Fruit fly (Drosophila melanogaster): ENCODE results near the gene Cpr72Ea.

The Cpr72Ea gene

dm6 chr3L:16347914-16348313 lies 14.5 kb upstream of the Cpr72Ea start, which contains the start of gene mRpS34 (continued):
- no peak for TF ChIP-seq Nf-YB (GFP tag; optimal IDR thresholded peaks at IDR 0.05)
- peak; percentile 46 for TF ChIP-seq pzg (GFP tag; optimal IDR thresholded peaks at IDR 0.05)
- TF ChIP-seq CG15073 (GFP tag; optimal IDR thresholded peaks at IDR 0.05) = no peak
- TF ChIP-seq chinmo (GFP tag; IDR thresholded peaks at IDR 0.05; ENCODE audit: partially characterized antibody) = 0 out of 4 replicates have a peak, but pooled peaks have one; percentile 27
- TF ChIP-seq Med (GFP tag) = peak; percentile 39
- TF ChIP-seq Dll (GFP tag; IDR thresholded peaks at IDR 0.05; ENCODE audit: partially characterized antibody) = peak; percentile 53; the same call in 1 of the 4 replicates
- peak; percentile 66 for TF ChIP-seq E2f2 (GFP tag; IDR thresholded peaks at IDR 0.05)
- no peak for TF ChIP-seq CG17328 (GFP tag; IDR thresholded peaks at IDR 0.05)
- TF ChIP-seq bbx (GFP tag; IDR thresholded peaks at IDR 0.05; ENCODE audit: partially characterized antibody) = peak; percentile 19; the same call in 1 of the 2 replicates
- no peak for TF ChIP-seq chn (GFP tag; optimal IDR thresholded peaks at IDR 0.05)
- TF ChIP-seq CG9876 (GFP tag; optimal IDR thresholded peaks at IDR 0.05) = no peak
- peak; percentile 74 for TF ChIP-seq MBD-R2 (GFP tag; IDR thresholded peaks at IDR 0.05)
- no peak for TF ChIP-seq Hsf (GFP tag; optimal IDR thresholded peaks at IDR 0.05)

- TF ChIP-seq CG6791 (GFP tag; IDR thresholded peaks at IDR 0.05; ENCODE audit: partially characterized antibody) (0 out of 3 replicates have a peak, but pooled peaks have one; percentile 43), tap (tag; optimal IDR thresholded peaks at IDR 0.05) (no peak), Med (GFP tag) (peak; percentile 5), gcm (GFP tag; optimal IDR thresholded peaks at IDR 0.05) (no peak), CG7963 (GFP tag; IDR thresholded peaks at IDR 0.05; ENCODE audit: partially characterized antibody) (0 out of 3 replicates have a peak, but pooled peaks have one; percentile 8), CG15601 (tag; optimal IDR thresholded peaks at IDR 0.05) (no peak), CG17912 (GFP tag; optimal IDR thresholded peaks at IDR 0.05) (no peak), Bdp1 (GFP tag; optimal IDR thresholded peaks at IDR 0.05) (peak; percentile 95), Myb (GFP tag; optimal IDR thresholded peaks at IDR 0.05) (no peak), Xrp1 (GFP tag; IDR thresholded peaks at IDR 0.05) (no peak), CG5245 (GFP tag; optimal IDR thresholded peaks at IDR 0.05) (no peak)
Measured at dm6 chr3L:16349686-16350085, 12.7 kb upstream of the Cpr72Ea start.

- TF ChIP-seq cad (GFP tag; optimal IDR thresholded peaks at IDR 0.05) = no peak
- no peak for TF ChIP-seq Xbp1 (GFP tag; optimal IDR thresholded peaks at IDR 0.05)
- no peak for TF ChIP-seq CG32772 (GFP tag; IDR thresholded peaks at IDR 0.05)
- TF ChIP-seq croc (GFP tag; conservative IDR thresholded peaks at IDR 0.05) = no peak
- TF ChIP-seq Sin3A (optimal IDR thresholded peaks at IDR 0.05) = peak; percentile 69
- no peak for TF ChIP-seq yki (optimal IDR thresholded peaks at IDR 0.05)
- TF ChIP-seq bigmax (GFP tag; optimal IDR thresholded peaks at IDR 0.05) = peak; percentile 40
- TF ChIP-seq D19A (tag; optimal IDR thresholded peaks at IDR 0.05) = no peak
- peak; percentile 82 for TF ChIP-seq CG4617 (GFP tag; optimal IDR thresholded peaks at IDR 0.05; ENCODE audit: borderline replicate concordance)
- no peak for TF ChIP-seq zf30C (GFP tag; optimal IDR thresholded peaks at IDR 0.05)
- no peak for TF ChIP-seq CG30403 (GFP tag; optimal IDR thresholded peaks at IDR 0.05)
- no peak for TF ChIP-seq so (GFP tag; IDR thresholded peaks at IDR 0.05)
- no peak for TF ChIP-seq sisA (GFP tag; IDR thresholded peaks at IDR 0.05)
- no peak for TF ChIP-seq CG5245 (GFP tag; optimal IDR thresholded peaks at IDR 0.05)
- no peak for TF ChIP-seq ken (GFP tag; IDR thresholded peaks at IDR 0.05)
- TF ChIP-seq CG2889 (GFP tag; IDR thresholded peaks at IDR 0.05) = no peak
- TF ChIP-seq CG10654 (GFP tag; optimal IDR thresholded peaks at IDR 0.05) = no peak
- TF ChIP-seq CG17829 (tag; optimal IDR thresholded peaks at IDR 0.05) = no peak
- no peak for TF ChIP-seq ssp (GFP tag; IDR thresholded peaks at IDR 0.05)
- no peak for TF ChIP-seq CG12942 (GFP tag; optimal IDR thresholded peaks at IDR 0.05)
- no peak for TF ChIP-seq CG34224 (GFP tag; IDR thresholded peaks at IDR 0.05; ENCODE audit: partially characterized antibody)
- no peak for TF ChIP-seq Neu2 (GFP tag; optimal IDR thresholded peaks at IDR 0.05; ENCODE audit: borderline replicate concordance)
- TF ChIP-seq tna (GFP tag; IDR thresholded peaks at IDR 0.05; ENCODE audit: partially characterized antibody) = no peak
- TF ChIP-seq CG7556 (GFP tag; optimal IDR thresholded peaks at IDR 0.05) = no peak
- no peak for TF ChIP-seq CG11696 (GFP tag; IDR thresholded peaks at IDR 0.05)
- TF ChIP-seq h (optimal IDR thresholded peaks at IDR 0.05) = no peak
- TF ChIP-seq eyg (GFP tag; optimal IDR thresholded peaks at IDR 0.05) = no peak
Measured at dm6 chr3L:16351770-16352429, 10.5 kb upstream of the Cpr72Ea start, which contains the start of the genes Golgin104 and Tcs3. Gene Golgin104, minus strand, starts transcription at chr3L:16351951. Gene Tcs3, plus strand, starts transcription at chr3L:16351991.
